Worm (Caenorhabditis elegans) whole organism, midembryonic: ENCODE results near the gene C26H9A.3.

ENCODE experiments used
- T22C8.4 ChIP-seq: fragments of 200-800 bp; sonication (Bioruptor generic); IDR thresholded peaks from 2 replicates; pipeline ENCODE4 v1.3.6; 2022; ENCODE audit warnings: missing genetic modification characterization, missing compliant biosample characterization
- cog-1 ChIP-seq: sonication (generic microtip); optimal IDR thresholded peaks from 2 replicates; lab custom pipeline; 2016; ENCODE audit warnings: missing genetic modification characterization, missing compliant biosample characterization
- flt-1 ChIP-seq: fragments of 200-800 bp; sonication (Bioruptor generic); IDR thresholded peaks from 2 replicates; pipeline ENCODE4 v1.3.6; 2022; ENCODE audit warnings: missing genetic modification characterization, missing compliant biosample characterization
- klf-2 ChIP-seq: fragments of 200-800 bp; sonication (Bioruptor generic); conservative IDR thresholded peaks from 2 replicates; pipeline ENCODE4 v1.3.6; 2022; ENCODE audit warnings: missing genetic modification reagents, missing genetic modification characterization, missing compliant biosample characterization
- med-1 ChIP-seq: sonication (generic microtip); optimal IDR thresholded peaks from 2 replicates; lab custom pipeline; 2017; ENCODE audit warnings: missing genetic modification characterization, mild to moderate bottlenecking, missing compliant biosample characterization, antibody characterized with exemption, missing genetic modification reagents; ENCODE audit not compliant: insufficient read depth
- ref-1 ChIP-seq: fragments of 200-800 bp; sonication (Bioruptor generic); conservative IDR thresholded peaks from 2 replicates; pipeline ENCODE4 v1.3.6; 2022; ENCODE audit warnings: missing genetic modification reagents, missing genetic modification characterization, missing compliant biosample characterization
- tab-1 ChIP-seq: fragments of 200-800 bp; sonication (Bioruptor generic); IDR thresholded peaks from 2 replicates; pipeline ENCODE4 v1.3.6; 2022; ENCODE audit warnings: missing genetic modification characterization, missing compliant biosample characterization
- ztf-23 ChIP-seq: fragments of 200-800 bp; sonication (Bioruptor generic); IDR thresholded peaks from 2 replicates; pipeline ENCODE4 v1.3.6; 2022; ENCODE audit warnings: missing genetic modification reagents, missing genetic modification characterization, missing compliant biosample characterization
- ztf-29 ChIP-seq: fragments of 200-800 bp; sonication (Bioruptor generic); IDR thresholded peaks from 2 replicates; pipeline ENCODE4 v1.3.6; 2022; ENCODE audit warnings: missing genetic modification reagents, missing genetic modification characterization, missing compliant biosample characterization

The C26H9A.3 gene

DNA sequence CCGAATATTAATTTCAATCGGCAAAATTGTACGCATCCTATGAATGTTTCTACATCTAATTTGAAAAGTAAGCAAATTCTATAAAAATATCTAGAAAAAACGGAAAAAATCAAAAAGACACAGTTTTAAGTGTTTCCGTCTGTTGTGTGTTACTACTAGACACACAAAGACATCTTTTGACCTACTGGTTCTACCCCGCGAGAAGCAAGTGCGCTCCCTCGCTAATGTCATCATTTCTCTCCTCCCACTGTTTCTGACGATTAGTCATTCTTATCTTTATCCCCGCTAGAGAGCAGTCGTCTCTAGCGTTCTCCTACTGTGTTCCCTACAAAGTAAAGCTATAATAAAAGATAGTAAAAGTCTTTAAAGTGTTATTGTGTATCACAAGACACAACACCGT lies 21.3 kb downstream of the C26H9A.3 start:
- TF ChIP-seq flt-1 (GFP tag; lab: Robert Waterston, UW) = no peak
- no peak for TF ChIP-seq tab-1
- no peak for TF ChIP-seq ztf-29 (GFP tag; lab: Robert Waterston, UW)

DNA sequence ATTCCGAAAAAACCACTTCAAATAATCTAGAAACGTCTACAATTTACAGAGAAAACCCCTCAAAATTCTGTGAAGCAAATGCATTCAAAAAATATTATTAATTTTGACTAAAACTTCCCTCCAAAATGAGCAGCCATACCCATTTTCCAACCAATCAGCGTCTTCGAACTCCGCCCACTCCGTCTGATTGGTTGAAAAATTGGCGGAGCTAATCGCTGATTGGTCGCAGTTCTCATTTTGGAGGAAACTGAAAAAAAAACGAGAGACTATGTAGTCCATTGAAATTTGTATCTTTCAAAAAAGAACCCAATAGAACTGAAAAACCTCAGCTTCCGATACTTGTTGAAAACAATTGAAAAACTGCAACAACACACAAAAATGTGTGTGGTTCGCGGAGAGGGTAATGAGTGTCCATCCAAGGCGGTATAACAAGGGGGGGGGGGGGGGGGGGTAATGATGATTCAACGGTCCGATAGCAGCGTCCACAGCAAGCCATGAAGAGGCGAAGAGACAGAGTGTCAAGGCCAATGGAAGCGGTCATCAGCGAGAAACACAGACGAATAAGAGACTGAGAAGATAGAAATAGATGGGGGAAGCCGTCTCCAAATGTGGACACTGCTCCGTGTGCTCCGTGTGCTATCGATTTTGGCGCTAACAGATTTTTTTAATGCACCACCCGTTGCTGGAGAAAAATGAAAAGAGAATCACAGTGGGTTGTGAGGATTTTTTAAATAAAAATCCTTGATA lies 22.1 kb downstream of the C26H9A.3 start:
- no peak for TF ChIP-seq klf-2 (GFP tag; lab: Robert Waterston, UW)
- no peak for TF ChIP-seq ref-1 (GFP tag; lab: Robert Waterston, UW)
- TF ChIP-seq cog-1 (tag; lab: Kevin White, UChicago) = no peak
- no peak for TF ChIP-seq med-1
- peak; percentile 13; the same call in 1 of the 2 replicates for TF ChIP-seq tab-1
- peak; percentile 87 for TF ChIP-seq ztf-29 (GFP tag; lab: Robert Waterston, UW)
- TF ChIP-seq ztf-23 (GFP tag; lab: Robert Waterston, UW) = no peak
- no peak for TF ChIP-seq T22C8.4
- peak; percentile 74 for TF ChIP-seq flt-1 (GFP tag; lab: Robert Waterston, UW)

ce11 chrIV:12615122-12615745 lies 24.0 kb downstream of the C26H9A.3 start:
- TF ChIP-seq klf-2 (GFP tag; lab: Robert Waterston, UW) (no peak), flt-1 (GFP tag; lab: Robert Waterston, UW) (0 out of 2 replicates have a peak, but pooled peaks have one; percentile 37), tab-1 (no peak), cog-1 (tag; lab: Kevin White, UChicago) (peak; percentile 30)

- no peak for TF ChIP-seq klf-2 (GFP tag; lab: Robert Waterston, UW)
- TF ChIP-seq ztf-23 (GFP tag; lab: Robert Waterston, UW) = no peak
- TF ChIP-seq cog-1 (tag; lab: Kevin White, UChicago) = no peak
- no peak for TF ChIP-seq flt-1 (GFP tag; lab: Robert Waterston, UW)
- no peak for TF ChIP-seq ztf-29 (GFP tag; lab: Robert Waterston, UW)
- no peak for TF ChIP-seq med-1
- no peak for TF ChIP-seq T22C8.4
- TF ChIP-seq tab-1 = no peak
- no peak for TF ChIP-seq ref-1 (GFP tag; lab: Robert Waterston, UW)
Measured at ce11 chrIV:12614624-12615023, 24.6 kb downstream of the C26H9A.3 start, which contains the start of gene efa-6. TSS of gene efa-6 (minus strand) at chrIV:12614724.

ce11 chrIV:12605401-12605800 lies 33.8 kb downstream of the C26H9A.3 start, which contains the start of gene Y55D9A.2:
TSS of gene Y55D9A.2 (minus strand) at chrIV:12605431.
- TF ChIP-seq flt-1 (GFP tag; lab: Robert Waterston, UW) (0 out of 2 replicates have a peak, but pooled peaks have one; percentile 40), ztf-23 (GFP tag; lab: Robert Waterston, UW) (no peak), ref-1 (GFP tag; lab: Robert Waterston, UW) (no peak)

DNA sequence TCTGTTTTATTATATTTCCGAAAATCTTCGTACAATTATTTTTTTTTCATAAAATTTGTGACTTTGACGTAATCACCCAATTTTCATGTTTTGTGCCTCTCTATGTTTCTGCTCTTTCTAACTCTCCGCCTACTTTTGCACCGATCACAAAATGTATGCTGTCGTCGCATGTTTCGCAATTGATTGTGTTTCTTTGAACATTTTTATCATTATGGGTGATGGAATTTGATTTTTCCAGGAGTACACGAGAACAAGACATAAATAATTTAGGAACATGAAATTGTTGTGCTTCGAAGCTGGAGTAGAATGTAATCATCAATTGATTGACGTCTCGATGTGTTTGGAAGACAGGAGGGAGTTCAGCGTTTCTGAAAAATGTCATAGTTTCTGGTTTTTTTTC lies 38.3 kb downstream of the C26H9A.3 start:
- TF ChIP-seq med-1 (no peak), ztf-23 (GFP tag; lab: Robert Waterston, UW) (no peak), klf-2 (GFP tag; lab: Robert Waterston, UW) (no peak), ref-1 (GFP tag; lab: Robert Waterston, UW) (no peak), tab-1 (no peak), ztf-29 (GFP tag; lab: Robert Waterston, UW) (no peak)

ce11 chrIV:12599158-12599557 lies 40.1 kb downstream of the C26H9A.3 start, which contains the start of gene pgp-1:
TSS of gene pgp-1 (minus strand) at chrIV:12599169.
- no peak for TF ChIP-seq ztf-23 (GFP tag; lab: Robert Waterston, UW)
- no peak for TF ChIP-seq cog-1 (tag; lab: Kevin White, UChicago)
- TF ChIP-seq med-1 = no peak
- TF ChIP-seq flt-1 (GFP tag; lab: Robert Waterston, UW) = no peak

DNA sequence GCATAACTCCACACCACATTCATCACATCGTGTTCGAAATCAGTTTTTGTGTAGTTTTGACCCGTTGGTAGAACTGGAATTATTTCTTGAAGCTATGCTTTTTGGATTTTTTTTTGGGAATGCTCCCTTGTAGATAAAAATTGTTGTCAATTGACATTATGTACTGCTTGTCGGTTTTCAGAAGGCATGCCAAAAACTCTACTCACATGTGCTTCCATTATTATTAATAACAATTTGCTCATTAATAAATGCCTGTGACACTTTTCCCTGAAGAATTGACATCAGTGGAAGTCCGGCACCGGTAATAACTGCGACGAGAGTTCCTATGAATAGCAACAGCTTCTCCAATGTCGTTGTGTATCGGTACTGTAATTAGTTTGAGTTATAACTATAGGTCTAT lies 42.3 kb downstream of the C26H9A.3 start:
- TF ChIP-seq klf-2 (GFP tag; lab: Robert Waterston, UW) = no peak
- TF ChIP-seq ztf-23 (GFP tag; lab: Robert Waterston, UW) = no peak
- no peak for TF ChIP-seq T22C8.4
- no peak for TF ChIP-seq cog-1 (tag; lab: Kevin White, UChicago)
- no peak for TF ChIP-seq tab-1
- TF ChIP-seq ref-1 (GFP tag; lab: Robert Waterston, UW) = no peak
- no peak for TF ChIP-seq med-1
- TF ChIP-seq ztf-29 (GFP tag; lab: Robert Waterston, UW) = no peak
- no peak for TF ChIP-seq flt-1 (GFP tag; lab: Robert Waterston, UW)

ce11 chrIV:12594574-12594973 lies 44.6 kb downstream of the C26H9A.3 start:
- TF ChIP-seq ztf-23 (GFP tag; lab: Robert Waterston, UW) (peak; percentile 88), med-1 (peak; percentile 49), T22C8.4 (peak; percentile 76), klf-2 (GFP tag; lab: Robert Waterston, UW) (peak; percentile 69), cog-1 (tag; lab: Kevin White, UChicago) (peak; percentile 59), ztf-29 (GFP tag; lab: Robert Waterston, UW) (peak; percentile 71; the same call in 1 of the 2 replicates), ref-1 (GFP tag; lab: Robert Waterston, UW) (peak; percentile 51; the same call in 1 of the 2 replicates), flt-1 (GFP tag; lab: Robert Waterston, UW) (peak; percentile 63), tab-1 (peak; percentile 80)

DNA sequence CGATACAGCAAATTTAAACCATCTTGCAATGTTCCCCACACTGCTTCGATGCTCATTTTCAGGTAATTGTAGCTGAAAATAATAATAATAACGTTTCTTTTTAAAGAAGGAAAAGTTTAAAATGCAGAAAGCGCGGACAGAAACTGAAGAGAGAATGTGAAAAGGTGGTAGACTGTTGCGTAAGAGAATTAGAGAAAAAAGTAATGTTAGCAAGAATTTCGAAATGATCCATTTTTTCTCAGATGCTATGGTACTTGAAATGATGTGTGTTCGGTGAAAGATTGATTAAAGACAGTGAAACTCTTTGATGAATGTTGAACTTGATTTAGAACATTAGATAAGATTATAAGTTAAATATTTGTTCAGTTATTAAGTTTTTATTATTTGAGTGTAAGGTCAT lies 48.8 kb downstream of the C26H9A.3 start, which contains the start of gene cul-6:
Gene cul-6, minus strand, starts transcription at position 79 of the 400 bp plus-strand sequence.
- TF ChIP-seq T22C8.4 (no peak), ztf-29 (GFP tag; lab: Robert Waterston, UW) (no peak), med-1 (no peak), ztf-23 (GFP tag; lab: Robert Waterston, UW) (no peak), ref-1 (GFP tag; lab: Robert Waterston, UW) (no peak), tab-1 (no peak), klf-2 (GFP tag; lab: Robert Waterston, UW) (no peak), flt-1 (GFP tag; lab: Robert Waterston, UW) (no peak), cog-1 (tag; lab: Kevin White, UChicago) (no peak)
